Fruit fly (Drosophila melanogaster) whole organism, embryonic: ENCODE results near the gene Rrp5.

Source experiments
- Atf-2 ChIP-seq: fragments of 200-800 bp; sonication (Bioruptor generic); optimal IDR thresholded peaks from 2 replicates; lab custom pipeline; 2016; ENCODE audit warnings: missing biosample characterization, missing genetic modification characterization
- CG10366 ChIP-seq: fragments of 200-800 bp; sonication (Bioruptor generic); IDR thresholded peaks from 2 replicates; pipeline ENCODE4 v1.3.6; 2022; ENCODE audit warnings: missing biosample characterization, missing genetic modification characterization
- CG10959 ChIP-seq: fragments of 200-800 bp; sonication (Bioruptor generic); IDR thresholded peaks from 2 replicates; pipeline ENCODE4 v1.3.6; 2022; ENCODE audit warnings: missing biosample characterization, missing genetic modification characterization
- CG11456 ChIP-seq: fragments of 200-800 bp; sonication (Bioruptor generic); IDR thresholded peaks from 3 replicates; pipeline ENCODE4 v1.3.6; 2022; ENCODE audit warnings: missing biosample characterization, missing genetic modification characterization
- CG11723 ChIP-seq: fragments of 200-800 bp; sonication (Bioruptor generic); optimal IDR thresholded peaks from 2 replicates; lab custom pipeline; 2017; ENCODE audit warnings: missing biosample characterization, mild to moderate bottlenecking, missing genetic modification characterization
- CG13123 ChIP-seq: fragments of 200-800 bp; sonication (Bioruptor generic); optimal IDR thresholded peaks from 2 replicates; lab custom pipeline; 2016; ENCODE audit warnings: missing biosample characterization, missing genetic modification characterization
- CG14710 ChIP-seq: fragments of 200-800 bp; sonication (Bioruptor generic); optimal IDR thresholded peaks from 3 replicates; lab custom pipeline; 2019; ENCODE audit warnings: missing biosample characterization, mild to moderate bottlenecking, missing genetic modification characterization, moderate library complexity
- CG15601 ChIP-seq: fragments of 200-800 bp; sonication (Bioruptor generic); optimal IDR thresholded peaks from 3 replicates; lab custom pipeline; 2019; ENCODE audit warnings: missing biosample characterization, mild to moderate bottlenecking, missing genetic modification characterization, moderate library complexity
- CG17568 ChIP-seq: fragments of 200-800 bp; sonication (Bioruptor generic); optimal IDR thresholded peaks from 2 replicates; lab custom pipeline; 2018; ENCODE audit warnings: missing biosample characterization, mild to moderate bottlenecking, missing genetic modification characterization, moderate library complexity
- CG17802 ChIP-seq: fragments of 200-800 bp; sonication (Bioruptor generic); optimal IDR thresholded peaks from 2 replicates; lab custom pipeline; 2018; ENCODE audit warnings: missing biosample characterization, mild to moderate bottlenecking, missing genetic modification characterization, moderate library complexity
- CG18011 ChIP-seq: fragments of 200-800 bp; sonication (Bioruptor generic); optimal IDR thresholded peaks from 2 replicates; lab custom pipeline; 2017; ENCODE audit warnings: missing biosample characterization, missing genetic modification characterization, mild to moderate bottlenecking, moderate library complexity, missing genotype
- CG30403 ChIP-seq: fragments of 200-800 bp; sonication (Bioruptor generic); optimal IDR thresholded peaks from 3 replicates; lab custom pipeline; 2016; ENCODE audit warnings: missing biosample characterization, missing genetic modification characterization
- CG3065 ChIP-seq: fragments of 200-800 bp; sonication (Bioruptor generic); optimal IDR thresholded peaks from 2 replicates; lab custom pipeline; 2016; ENCODE audit warnings: missing biosample characterization, missing genetic modification characterization
- CG33213 ChIP-seq: fragments of 200-800 bp; sonication (Bioruptor generic); optimal IDR thresholded peaks from 3 replicates; lab custom pipeline; 2016; ENCODE audit warnings: missing biosample characterization, missing genetic modification characterization
- CG42726 ChIP-seq: fragments of 200-800 bp; sonication (Bioruptor generic); IDR thresholded peaks from 2 replicates; pipeline ENCODE4 v1.3.6; 2022; ENCODE audit warnings: missing biosample characterization, missing genetic modification characterization; ENCODE audit not compliant: partially characterized antibody
- CG6791 ChIP-seq: fragments of 200-800 bp; sonication (Bioruptor generic); IDR thresholded peaks from 3 replicates; pipeline ENCODE4 v1.3.6; 2022; ENCODE audit warnings: missing biosample characterization, missing genetic modification characterization; ENCODE audit not compliant: partially characterized antibody
- CG7963 ChIP-seq: fragments of 200-800 bp; sonication (Bioruptor generic); IDR thresholded peaks from 3 replicates; pipeline ENCODE4 v1.3.6; 2022; ENCODE audit warnings: missing biosample characterization, missing genetic modification characterization; ENCODE audit not compliant: partially characterized antibody
- CG7987 ChIP-seq: fragments of 200-800 bp; sonication (Bioruptor generic); optimal IDR thresholded peaks from 2 replicates; lab custom pipeline; 2018; ENCODE audit warnings: missing biosample characterization, mild to moderate bottlenecking, missing genetic modification characterization, moderate library complexity
- CG8765 ChIP-seq: fragments of 200-800 bp; sonication (Bioruptor generic); IDR thresholded peaks from 2 replicates; pipeline ENCODE4 v1.3.6; 2022; ENCODE audit warnings: missing biosample characterization, missing genetic modification characterization
- CG9609 ChIP-seq: fragments of 200-800 bp; sonication (Bioruptor generic); optimal IDR thresholded peaks from 3 replicates; lab custom pipeline; 2016; ENCODE audit warnings: missing biosample characterization, missing genetic modification characterization
- Dfd ChIP-seq, 2 experiments: fragments of >200 bp; optimal IDR thresholded peaks; 2 replicates each; lab custom pipeline; 2017; ENCODE audit warnings: missing biosample characterization in 2 of 2, missing genetic modification characterization in 2 of 2
- Dref ChIP-seq: fragments of 200-800 bp; sonication (Bioruptor generic); IDR thresholded peaks from 2 replicates; pipeline ENCODE4 v1.3.6; 2022; ENCODE audit warnings: missing biosample characterization, missing genetic modification characterization
- Drgx ChIP-seq: fragments of 200-800 bp; sonication (Bioruptor generic); IDR thresholded peaks from 2 replicates; pipeline ENCODE4 v1.3.6; 2022; ENCODE audit warnings: missing biosample characterization, missing genetic modification characterization
- Ets97D ChIP-seq: fragments of 200-800 bp; sonication (Bioruptor generic); optimal IDR thresholded peaks from 3 replicates; lab custom pipeline; 2016; ENCODE audit warnings: missing biosample characterization, missing genetic modification characterization
- Fer2 ChIP-seq: fragments of 200-800 bp; sonication (Bioruptor generic); optimal IDR thresholded peaks from 2 replicates; lab custom pipeline; 2018; ENCODE audit warnings: missing biosample characterization, mild to moderate bottlenecking, missing genetic modification characterization, moderate library complexity
- HLH3B ChIP-seq: fragments of 200-800 bp; sonication (Bioruptor generic); IDR thresholded peaks from 2 replicates; pipeline ENCODE4 v1.3.6; 2022; ENCODE audit warnings: missing biosample characterization, missing genetic modification characterization
- HLH4C ChIP-seq: fragments of 200-800 bp; sonication (Bioruptor generic); IDR thresholded peaks from 3 replicates; pipeline ENCODE4 v1.3.6; 2022; ENCODE audit warnings: missing biosample characterization, missing genetic modification characterization; ENCODE audit not compliant: partially characterized antibody
- Myb ChIP-seq: fragments of 200-800 bp; sonication (Bioruptor generic); optimal IDR thresholded peaks from 2 replicates; lab custom pipeline; 2016; ENCODE audit warnings: missing biosample characterization, missing genetic modification characterization
- Optix ChIP-seq: fragments of 200-800 bp; sonication (Bioruptor generic); IDR thresholded peaks from 3 replicates; pipeline ENCODE4 v1.3.6; 2022; ENCODE audit warnings: missing biosample characterization, missing genetic modification characterization
- PHDP ChIP-seq: fragments of 200-800 bp; sonication (Bioruptor generic); optimal IDR thresholded peaks from 3 replicates; lab custom pipeline; 2018; ENCODE audit warnings: missing biosample characterization, mild to moderate bottlenecking, missing genetic modification characterization, moderate library complexity
- Scr ChIP-seq: fragments of 200-800 bp; sonication (Bioruptor generic); IDR thresholded peaks from 2 replicates; pipeline ENCODE4 v1.3.6; 2022; ENCODE audit warnings: missing biosample characterization, missing genetic modification characterization; ENCODE audit not compliant: partially characterized antibody
- abd-A ChIP-seq: fragments of 200-800 bp; sonication (Bioruptor generic); optimal IDR thresholded peaks from 3 replicates; lab custom pipeline; 2019; ENCODE audit warnings: missing biosample characterization, mild to moderate bottlenecking, missing genetic modification characterization, moderate library complexity
- bigmax ChIP-seq: fragments of 200-800 bp; sonication (Bioruptor generic); optimal IDR thresholded peaks from 2 replicates; lab custom pipeline; 2018; ENCODE audit warnings: missing biosample characterization, mild to moderate bottlenecking, missing genetic modification characterization
- caup ChIP-seq: fragments of 200-800 bp; sonication (Bioruptor generic); optimal IDR thresholded peaks from 3 replicates; lab custom pipeline; 2017; ENCODE audit warnings: missing biosample characterization, mild to moderate bottlenecking, missing genetic modification characterization, moderate library complexity; ENCODE audit not compliant: severe bottlenecking
- croc ChIP-seq: fragments of 200-800 bp; sonication (Bioruptor generic); conservative IDR thresholded peaks from 3 replicates; pipeline ENCODE4 v1.3.6; 2022; ENCODE audit warnings: missing biosample characterization, missing genetic modification characterization
- da ChIP-seq: fragments of 200-800 bp; sonication (Bioruptor generic); optimal IDR thresholded peaks from 2 replicates; lab custom pipeline; 2016; ENCODE audit warnings: missing biosample characterization, missing genetic modification characterization
- esg ChIP-seq: fragments of 200-800 bp; sonication (Bioruptor generic); conservative IDR thresholded peaks from 2 replicates; pipeline ENCODE4 v1.3.6; 2022; ENCODE audit warnings: missing biosample characterization, missing genetic modification characterization
- eve ChIP-seq, 2 experiments: fragments of >200 bp; optimal IDR thresholded peaks; 2 replicates each; lab custom pipeline; 2017; ENCODE audit warnings: missing biosample characterization in 2 of 2, missing genetic modification characterization in 2 of 2
- exex ChIP-seq: fragments of 200-800 bp; sonication (Bioruptor generic); optimal IDR thresholded peaks from 4 replicates; lab custom pipeline; 2018; ENCODE audit warnings: missing biosample characterization, mild to moderate bottlenecking, missing genetic modification characterization, moderate library complexity
- gcm2 ChIP-seq: fragments of 200-800 bp; sonication (Bioruptor generic); optimal IDR thresholded peaks from 2 replicates; lab custom pipeline; 2016; ENCODE audit warnings: missing biosample characterization, missing genetic modification characterization
- oc ChIP-seq: fragments of 200-800 bp; sonication (Bioruptor generic); optimal IDR thresholded peaks from 2 replicates; lab custom pipeline; 2018; ENCODE audit warnings: missing biosample characterization, mild to moderate bottlenecking, missing genetic modification characterization, moderate library complexity
- pnt ChIP-seq: fragments of 200-800 bp; sonication (Bioruptor generic); optimal IDR thresholded peaks from 3 replicates; lab custom pipeline; 2016; ENCODE audit warnings: missing biosample characterization, missing genetic modification characterization
- ranshi ChIP-seq: fragments of 200-800 bp; sonication (Bioruptor generic); IDR thresholded peaks from 2 replicates; pipeline ENCODE4 v1.3.6; 2022; ENCODE audit warnings: missing biosample characterization, missing genetic modification characterization
- ro ChIP-seq: fragments of 200-800 bp; sonication (Bioruptor generic); IDR thresholded peaks from 2 replicates; pipeline ENCODE4 v1.3.6; 2022; ENCODE audit warnings: missing biosample characterization, missing genetic modification characterization
- salm ChIP-seq: fragments of 200-800 bp; sonication (Bioruptor generic); optimal IDR thresholded peaks from 2 replicates; lab custom pipeline; 2018; ENCODE audit warnings: missing biosample characterization, mild to moderate bottlenecking, missing genetic modification characterization
- sens ChIP-seq: fragments of 200-800 bp; sonication (Bioruptor generic); peaks from one replicate; lab custom pipeline; 2016; ENCODE audit warnings: missing biosample characterization, missing genetic modification characterization
- sug ChIP-seq: fragments of 200-800 bp; optimal IDR thresholded peaks from 2 replicates; lab custom pipeline; 2019; ENCODE audit warnings: missing biosample characterization, mild to moderate bottlenecking, missing genetic modification characterization, moderate library complexity
- tap ChIP-seq: fragments of 200-800 bp; optimal IDR thresholded peaks from 3 replicates; lab custom pipeline; 2019; ENCODE audit warnings: missing biosample characterization, mild to moderate bottlenecking, missing genetic modification characterization, moderate library complexity
- wek ChIP-seq: fragments of 200-800 bp; sonication (Bioruptor generic); optimal IDR thresholded peaks from 3 replicates; lab custom pipeline; 2018; ENCODE audit warnings: missing biosample characterization, mild to moderate bottlenecking, missing genetic modification characterization, moderate library complexity
- z ChIP-seq: fragments of 200-800 bp; sonication (Bioruptor generic); IDR thresholded peaks from 3 replicates; pipeline ENCODE4 v1.3.6; 2022; ENCODE audit warnings: missing biosample characterization, missing genetic modification characterization

Gene Rrp5

dm6 chr3R:24282567-24283324 lies 50.4 kb downstream of the Rrp5 start (continued):
- no peak for TF ChIP-seq croc (GFP tag; lab: Robert Waterston, UW)
- no peak for TF ChIP-seq ro (GFP tag; lab: Robert Waterston, UW)
- no peak for TF ChIP-seq eve (GFP tag; optimal IDR thresholded peaks at IDR 0.05; lab: Kevin White, UChicago)
- no peak for TF ChIP-seq CG14710 (tag; lab: Kevin White, UChicago)
- no peak for TF ChIP-seq salm (tag; lab: Kevin White, UChicago)
- no peak for TF ChIP-seq CG17568 (GFP tag; lab: Kevin White, UChicago)
- no peak for TF ChIP-seq pnt (GFP tag; lab: Kevin White, UChicago)
- TF ChIP-seq HLH3B (GFP tag; lab: Robert Waterston, UW), result no peak
- TF ChIP-seq abd-A, result peak; percentile 60
- no peak for TF ChIP-seq oc (tag; lab: Kevin White, UChicago)
- TF ChIP-seq sens, result peak; percentile 10
- TF ChIP-seq CG10366 (GFP tag; lab: Robert Waterston, UW), result no peak
- no peak for TF ChIP-seq CG7963 (GFP tag; lab: Robert Waterston, UW)
- TF ChIP-seq Fer2, result no peak
- TF ChIP-seq CG7987 (GFP tag; lab: Kevin White, UChicago), result no peak
- TF ChIP-seq wek (GFP tag; lab: Kevin White, UChicago), result no peak
- TF ChIP-seq CG11456 (GFP tag; lab: Robert Waterston, UW), result no peak
- TF ChIP-seq ranshi (GFP tag; lab: Robert Waterston, UW), result no peak
- no peak for TF ChIP-seq gcm2
- peak; percentile 22 for TF ChIP-seq sug (tag; lab: Kevin White, UChicago)
- no peak for TF ChIP-seq PHDP
- TF ChIP-seq CG3065 (GFP tag; lab: Kevin White, UChicago), result no peak
- TF ChIP-seq esg (GFP tag; lab: Robert Waterston, UW), result no peak
- no peak for TF ChIP-seq CG33213 (GFP tag; lab: Kevin White, UChicago)
- TF ChIP-seq Drgx, result no peak
- TF ChIP-seq CG8765 (GFP tag; lab: Robert Waterston, UW), result no peak
- TF ChIP-seq CG15601 (tag; lab: Kevin White, UChicago), result no peak
- TF ChIP-seq Ets97D, result no peak
- TF ChIP-seq exex (tag; lab: Kevin White, UChicago), result no peak
- TF ChIP-seq CG10959 (GFP tag; lab: Robert Waterston, UW), result no peak

dm6 chr3R:24279291-24279690 lies 53.8 kb downstream of the Rrp5 start, which contains the start of gene shps:
Gene shps (plus strand): TSS chr3R:24279572.
- no peak for TF ChIP-seq CG17802 (tag; lab: Kevin White, UChicago)
- 0 out of 3 replicates have a peak, but pooled peaks have one; percentile 30 for TF ChIP-seq z
- no peak for TF ChIP-seq CG18011 (GFP tag; lab: Kevin White, UChicago)
- no peak for TF ChIP-seq CG11723 (GFP tag; lab: Kevin White, UChicago)
- no peak for TF ChIP-seq da (GFP tag; lab: Kevin White, UChicago)
- TF ChIP-seq bigmax, result no peak
- TF ChIP-seq HLH4C (GFP tag; lab: Robert Waterston, UW), result peak; percentile 98
- no peak for TF ChIP-seq caup
- no peak for TF ChIP-seq Dfd (GFP tag; optimal IDR thresholded peaks at IDR 0.05; lab: Kevin White, UChicago)
- no peak for TF ChIP-seq Myb
- TF ChIP-seq Ets97D, result no peak
- TF ChIP-seq Atf-2 (GFP tag; lab: Kevin White, UChicago), result no peak
- no peak for TF ChIP-seq tap
- TF ChIP-seq CG42726 (GFP tag; lab: Robert Waterston, UW), result peak; percentile 68
- 0 out of 3 replicates have a peak, but pooled peaks have one; percentile 28 for TF ChIP-seq Optix (GFP tag; lab: Robert Waterston, UW)
- no peak for TF ChIP-seq CG13123 (GFP tag; lab: Kevin White, UChicago)
- peak; percentile 78 for TF ChIP-seq Scr
- TF ChIP-seq CG9609 (GFP tag; lab: Kevin White, UChicago), result no peak
- peak; percentile 98 for TF ChIP-seq CG6791
- no peak for TF ChIP-seq CG30403
- TF ChIP-seq Dref (GFP tag; lab: Robert Waterston, UW), result no peak
